Worm (Caenorhabditis elegans): ENCODE results near the gene apc-2.
A peak's percentile ranks its signal among the peaks of the same experiment; 100 is the strongest.

Gene apc-2

DNA sequence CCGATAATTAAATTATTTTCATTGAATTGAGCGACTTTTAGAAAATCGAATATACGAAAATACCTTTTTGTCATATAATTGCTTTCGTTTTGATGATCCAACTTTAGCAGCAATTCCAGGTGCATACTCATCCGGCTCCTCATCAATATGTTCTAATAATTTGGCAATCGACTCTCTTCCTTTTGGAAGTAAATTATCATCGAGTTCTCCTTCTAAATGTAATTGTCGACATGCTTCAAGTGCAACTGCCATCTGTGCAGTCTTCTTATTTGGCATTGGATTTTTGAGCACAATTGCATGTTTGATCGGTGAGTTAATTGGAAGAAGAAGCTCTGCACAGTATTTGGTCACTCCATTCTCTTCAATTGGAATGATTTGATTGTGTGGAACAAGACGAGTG lies 3.2 kb upstream of the apc-2 start:
- TF ChIP-seq nfya-1 (tag; optimal IDR thresholded peaks at IDR 0.05; ENCODE audit: borderline replicate concordance, insufficient read depth) (no peak), ceh-27 (GFP tag; optimal IDR thresholded peaks at IDR 0.05) (no peak), mcd-1 (GFP tag; IDR thresholded peaks at IDR 0.05) (no peak), F39B2.1 (GFP tag; IDR thresholded peaks at IDR 0.05) (no peak), F52B5.7 (tag; optimal IDR thresholded peaks at IDR 0.05) (no peak), dpff-1 (tag; optimal IDR thresholded peaks at IDR 0.05) (no peak), ets-4 (GFP tag; optimal IDR thresholded peaks at IDR 0.05) (no peak), tbx-9 (tag; optimal IDR thresholded peaks at IDR 0.05; ENCODE audit: borderline replicate concordance) (no peak), lin-26 (GFP tag; IDR thresholded peaks at IDR 0.05) (no peak), B0336.3 (GFP tag; IDR thresholded peaks at IDR 0.05) (no peak), hmg-1.2 (GFP tag; IDR thresholded peaks at IDR 0.05) (no peak), xnd-1 (tag; optimal IDR thresholded peaks at IDR 0.05) (no peak), tlf-1 (GFP tag; optimal IDR thresholded peaks at IDR 0.05) (no peak), pbrm-1 (GFP tag; IDR thresholded peaks at IDR 0.05) (no peak), unc-130 (GFP tag; optimal IDR thresholded peaks at IDR 0.05) (no peak), K12H6.12 (tag; optimal IDR thresholded peaks at IDR 0.05) (no peak), ztf-28 (GFP tag; IDR thresholded peaks at IDR 0.05) (no peak), egl-44 (GFP tag; IDR thresholded peaks at IDR 0.05) (no peak)

DNA sequence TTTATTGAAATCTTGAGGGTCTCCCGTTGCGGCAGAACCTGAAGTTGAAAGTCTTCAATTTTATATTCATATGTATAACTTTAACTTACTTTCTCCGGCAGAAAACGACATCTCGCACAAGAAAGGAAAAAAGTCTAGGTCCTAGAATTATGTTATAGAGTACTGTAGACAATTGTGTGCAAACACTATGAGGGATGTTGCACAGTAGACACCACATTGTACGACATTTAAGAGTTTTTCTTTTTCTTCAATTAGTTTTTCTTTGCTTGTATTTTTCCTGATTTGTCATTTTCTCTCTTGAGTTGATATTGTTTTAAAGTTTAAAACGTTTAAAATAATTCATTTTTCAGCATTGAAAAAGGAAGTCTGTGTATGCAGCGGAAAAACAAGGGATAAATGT lies 4.9 kb downstream of the apc-2 start, which contains the start of the genes K06H7.7 and grp-1:
Gene K06H7.7, minus strand, starts transcription at position 121 of the 400 bp plus-strand sequence.
Gene grp-1, plus strand, starts transcription at position 351 of the 400 bp plus-strand sequence.
- TF ChIP-seq ceh-40 (GFP tag; IDR thresholded peaks at IDR 0.05), result no peak
- no peak for TF ChIP-seq attf-3 (GFP tag; conservative IDR thresholded peaks at IDR 0.05)
- 0 out of 2 replicates have a peak, but pooled peaks have one; percentile 26 for TF ChIP-seq F33H1.4 (GFP tag; IDR thresholded peaks at IDR 0.05)
- peak; percentile 31; the same call in 1 of the 2 replicates for TF ChIP-seq madf-6 (GFP tag; IDR thresholded peaks at IDR 0.05)
- peak; percentile 27; the same call in 1 of the 2 replicates for TF ChIP-seq hmg-1.2 (GFP tag; IDR thresholded peaks at IDR 0.05)
- TF ChIP-seq tbp1 (GFP tag; optimal IDR thresholded peaks at IDR 0.05), result peak; percentile 1
- TF ChIP-seq lsl-1 (GFP tag; optimal IDR thresholded peaks at IDR 0.05), result peak; percentile 77

- TF ChIP-seq lin-26 (GFP tag; IDR thresholded peaks at IDR 0.05) (no peak), nhr-120 (GFP tag; IDR thresholded peaks at IDR 0.05) (no peak), rcor-1 (GFP tag; IDR thresholded peaks at IDR 0.05) (no peak), nhr-179 (tag; optimal IDR thresholded peaks at IDR 0.05) (no peak), hrde-1 (tag; optimal IDR thresholded peaks at IDR 0.05; ENCODE audit: borderline replicate concordance) (no peak), egl-44 (GFP tag; IDR thresholded peaks at IDR 0.05) (no peak), hmg-20 (GFP tag; IDR thresholded peaks at IDR 0.05) (no peak), ets-4 (GFP tag; optimal IDR thresholded peaks at IDR 0.05) (no peak), lin-54 (GFP tag; optimal IDR thresholded peaks at IDR 0.05) (no peak), dpff-1 (tag; optimal IDR thresholded peaks at IDR 0.05) (no peak), ztf-6 (GFP tag; IDR thresholded peaks at IDR 0.05) (no peak), gei-17 (GFP tag; optimal IDR thresholded peaks at IDR 0.05) (no peak), ccch-3 (GFP tag; optimal IDR thresholded peaks at IDR 0.05) (no peak), mel-28 (tag; optimal IDR thresholded peaks at IDR 0.05; ENCODE audit: borderline replicate concordance) (no peak), ZK185.1 (tag; optimal IDR thresholded peaks at IDR 0.05; ENCODE audit: poor library complexity, severe bottlenecking) (no peak), ztf-25 (GFP tag; IDR thresholded peaks at IDR 0.05) (no peak), repo-1 (tag; optimal IDR thresholded peaks at IDR 0.05) (no peak), snpc-3.4 (tag; optimal IDR thresholded peaks at IDR 0.05) (no peak), C06A6.2 (GFP tag; conservative IDR thresholded peaks at IDR 0.05) (no peak), F49E8.2 (tag; optimal IDR thresholded peaks at IDR 0.05; ENCODE audit: insufficient read depth) (no peak)
Observed at ce11 chrIII:8088235-8088634, 7.8 kb downstream of the apc-2 start, which contains the start of gene vms-1. vms-1 (plus strand) TSS chrIII:8088535.
